Fruit fly (Drosophila melanogaster) whole organism, prepupa: ENCODE measurements around the gene Wnt4.

ENCODE experiments used
- CG15336 ChIP-seq: fragments of 200-800 bp; sonication (Bioruptor generic); IDR thresholded peaks from 2 replicates; pipeline ENCODE4 v1.3.6; 2022; ENCODE audit warnings: missing biosample characterization, missing genetic modification characterization
- fkh ChIP-seq: fragments of 200-800 bp; sonication (Bioruptor generic); optimal IDR thresholded peaks from 3 replicates; lab custom pipeline; 2017; ENCODE audit warnings: missing biosample characterization, mild to moderate bottlenecking, missing genetic modification characterization, moderate library complexity

dm6 chr2L:7298744-7299366 is 21.9 kb upstream of the Wnt4 start:
- TF ChIP-seq CG15336 (GFP tag; lab: Robert Waterston, UW) (no peak), fkh (GFP tag; lab: Kevin White, UChicago) (no peak)
